Fruit fly (Drosophila melanogaster) ovary, adult (tissue): ENCODE data around the gene RpL3.

Experiments
- CG17801 ChIP-seq: fragments of 200-800 bp; optimal IDR thresholded peaks from 2 replicates; lab custom pipeline; 2019; ENCODE audit warnings: missing biosample characterization, mild to moderate bottlenecking, missing genetic modification characterization, moderate library complexity; ENCODE audit not compliant: partially characterized antibody

RpL3 gene

dm6 chr3R:11234918-11235371 is 13.3 kb downstream of the RpL3 start, which contains the start of the genes Arfip and CG17721:
TSS of gene Arfip (minus strand) at chr3R:11235013.
TSS of gene CG17721 (plus strand) at chr3R:11235140.
- TF ChIP-seq CG17801 (GFP tag; lab: Kevin White, UChicago), result no peak

DNA sequence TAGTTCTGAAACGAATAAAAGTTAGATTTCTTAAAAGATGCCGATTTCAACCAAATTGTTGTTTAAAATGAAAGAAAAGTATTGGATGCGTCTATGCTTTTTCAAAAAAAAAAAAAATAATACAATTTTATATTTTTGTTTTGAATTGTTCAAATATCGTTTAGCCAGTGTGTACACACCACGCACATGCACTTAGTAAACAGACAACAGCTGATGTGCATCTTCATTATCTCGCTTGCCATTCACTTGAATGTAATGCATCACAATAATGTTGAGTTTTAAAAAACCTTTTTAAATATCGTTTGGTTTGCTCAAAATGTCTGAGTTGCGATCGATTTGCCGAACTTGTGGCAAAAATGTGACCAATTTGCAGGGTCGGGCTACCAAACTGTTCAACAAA is 14.3 kb downstream of the RpL3 start, which contains the start of gene CG31441:
Gene CG31441, plus strand, starts transcription at position 246 of the 400 bp plus-strand sequence.
- no peak for TF ChIP-seq CG17801 (GFP tag; lab: Kevin White, UChicago)

DNA sequence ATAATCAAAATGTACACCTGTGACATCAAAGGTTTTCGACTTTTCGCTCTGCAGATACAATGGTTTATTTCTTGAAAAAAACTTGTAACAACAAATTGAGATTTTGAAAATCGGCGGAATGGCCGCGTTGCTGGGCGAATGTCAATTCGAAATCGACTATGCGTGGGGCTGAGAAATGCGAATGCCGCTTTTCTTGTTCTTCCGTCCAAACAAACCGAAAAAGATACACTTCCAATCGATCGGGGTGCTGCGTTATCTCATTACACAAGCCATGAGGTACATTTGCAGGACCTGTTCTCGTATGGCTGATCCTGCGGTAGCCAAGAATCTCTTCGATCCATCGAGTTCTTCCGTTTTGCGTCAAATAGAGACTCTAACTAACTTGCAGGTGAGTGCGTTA is 15.9 kb downstream of the RpL3 start, which contains the start of gene CG31388:
Gene CG31388, plus strand, starts transcription at position 218 of the 400 bp plus-strand sequence.
- no peak for TF ChIP-seq CG17801 (GFP tag; lab: Kevin White, UChicago)

DNA sequence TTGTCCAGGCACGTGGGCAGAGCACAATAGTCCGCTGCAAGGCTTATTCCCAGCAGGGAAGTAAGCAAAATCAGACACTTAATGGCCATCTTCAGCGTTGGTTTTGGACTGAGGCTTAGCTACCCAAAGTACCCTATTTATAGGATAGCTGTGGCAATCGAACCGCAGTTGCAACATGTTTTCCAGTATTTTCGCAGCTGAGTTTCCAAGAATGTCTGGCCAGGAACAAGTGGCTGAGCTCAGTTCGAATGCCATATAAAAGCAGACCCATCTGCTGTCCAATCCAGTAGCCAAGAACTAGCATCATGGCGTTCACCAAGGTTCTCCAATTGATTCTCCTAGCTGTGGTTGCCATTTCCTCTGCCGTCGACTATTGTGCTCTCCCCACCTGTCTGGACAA is 19.2 kb downstream of the RpL3 start, which contains the start of the genes scpr-B and scpr-A:
Gene scpr-B, minus strand, starts transcription at position 101 of the 400 bp plus-strand sequence.
Gene scpr-A, plus strand, starts transcription at position 293 of the 400 bp plus-strand sequence.
- no peak for TF ChIP-seq CG17801 (GFP tag; lab: Kevin White, UChicago)

- TF ChIP-seq CG17801 (GFP tag; lab: Kevin White, UChicago), result no peak
These were observed 21.5 kb downstream of the RpL3 start for dm6 chr3R:11243057-11243740.

DNA sequence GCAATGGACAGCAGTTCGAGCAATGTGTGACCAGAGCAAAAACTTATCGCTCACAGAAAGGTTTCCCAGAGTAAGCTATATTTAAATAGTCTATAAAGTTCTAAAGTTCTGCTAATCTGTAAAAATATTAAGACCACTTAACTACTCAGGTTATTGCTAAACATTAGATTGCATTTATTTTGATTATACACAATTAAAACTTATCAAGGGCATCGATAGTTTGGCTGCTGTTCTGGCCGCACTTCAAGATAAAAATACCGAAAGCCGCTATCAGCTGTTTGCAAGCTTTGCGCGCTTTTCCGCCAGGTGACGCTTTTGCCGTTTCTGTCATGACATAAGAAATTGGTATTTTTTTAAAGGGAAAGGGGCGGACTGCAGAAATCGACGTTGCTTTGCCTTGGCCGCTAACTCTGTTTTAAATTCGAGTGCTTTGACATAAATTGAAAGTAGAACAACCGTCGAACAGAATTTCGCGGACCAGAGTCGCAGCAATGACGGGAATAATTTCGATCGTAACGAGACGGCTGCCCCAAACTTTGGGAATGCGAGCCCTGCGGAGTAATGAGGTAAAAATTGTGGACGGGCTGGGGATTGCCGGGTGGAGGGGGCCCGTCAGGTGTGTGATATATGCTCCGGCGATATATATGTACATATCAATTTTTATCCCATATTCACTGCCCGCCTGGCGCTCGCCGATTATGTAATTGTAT is 22.4 kb downstream of the RpL3 start, which contains the start of the genes CG17734 and CG5214:
Gene CG17734, minus strand, starts transcription at position 49 of the 710 bp plus-strand sequence.
Gene CG5214, plus strand, starts transcription at position 352 of the 710 bp plus-strand sequence.
- no peak for TF ChIP-seq CG17801 (GFP tag; lab: Kevin White, UChicago)

dm6 chr3R:11245803-11246202 is 24.1 kb downstream of the RpL3 start:
- no peak for TF ChIP-seq CG17801 (GFP tag; lab: Kevin White, UChicago)

- no peak for TF ChIP-seq CG17801 (GFP tag; lab: Kevin White, UChicago)
These were observed 25.2 kb downstream of the RpL3 start for dm6 chr3R:11246865-11247264.

DNA sequence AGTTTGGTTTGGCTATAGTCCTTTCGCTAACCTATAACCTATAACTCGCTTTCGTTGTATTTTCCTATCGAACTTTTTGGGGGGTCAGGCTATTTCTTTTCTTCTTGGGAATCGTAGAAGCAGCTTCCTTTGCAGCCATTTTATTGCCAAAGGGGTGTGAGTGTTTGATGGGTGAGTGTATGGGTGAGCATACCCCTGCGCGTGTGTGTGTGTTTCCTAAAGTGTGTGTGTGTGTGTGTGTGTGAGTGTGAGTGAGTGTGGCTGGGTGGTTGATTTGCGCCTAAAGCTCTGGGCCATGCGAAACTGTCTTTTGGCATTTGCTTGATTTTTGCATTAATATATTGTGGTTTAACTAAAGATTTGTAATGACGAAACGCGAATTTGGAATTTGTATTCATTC is 32.1 kb downstream of the RpL3 start:
- TF ChIP-seq CG17801 (GFP tag; lab: Kevin White, UChicago), result no peak

DNA sequence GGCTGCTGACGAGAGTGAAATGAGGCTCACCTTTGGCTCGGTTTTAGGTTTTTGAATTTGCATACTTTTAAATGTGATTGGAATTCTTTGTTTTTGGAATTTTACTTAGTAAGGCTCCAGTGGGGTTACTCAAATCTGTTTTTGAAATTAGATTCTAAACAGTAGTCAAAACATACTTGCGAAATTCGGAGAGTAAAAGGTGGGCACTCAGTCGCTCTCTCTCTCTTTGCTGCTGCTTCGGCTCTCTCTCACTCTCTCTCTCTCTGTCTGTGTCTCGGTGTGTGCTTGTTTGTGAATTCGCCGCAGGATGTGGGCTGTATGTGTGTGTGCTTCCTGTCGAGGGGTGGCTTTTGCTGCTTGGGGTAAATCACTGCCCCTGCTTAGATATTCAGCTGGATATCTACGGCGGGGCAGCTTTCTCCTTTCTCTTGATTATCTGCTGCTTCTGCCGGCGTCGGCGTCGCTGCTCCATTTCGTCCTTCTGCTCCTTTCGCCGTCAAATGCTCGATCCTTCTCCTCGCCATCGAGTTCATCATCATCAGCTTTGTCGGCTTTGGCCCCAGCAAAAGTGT is 32.8 kb downstream of the RpL3 start:
- TF ChIP-seq CG17801 (GFP tag; lab: Kevin White, UChicago), result no peak

DNA sequence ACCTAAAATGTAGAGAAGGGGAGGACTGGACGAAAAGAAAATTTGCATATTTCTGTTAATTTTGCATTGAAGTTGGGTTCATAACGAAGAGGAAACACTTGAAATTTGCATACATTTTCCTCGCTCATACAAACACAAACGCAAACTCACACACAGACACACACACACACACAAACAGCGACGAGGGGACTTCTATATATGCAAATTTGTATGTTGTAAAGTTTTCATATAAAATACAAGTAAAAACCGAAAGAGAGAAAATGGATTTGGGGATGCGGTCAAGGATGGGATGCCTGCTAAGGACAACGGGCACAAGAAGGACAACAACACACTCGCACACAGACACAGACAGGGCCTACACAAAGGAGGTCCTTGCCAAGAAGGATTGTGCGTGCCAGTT is 35.8 kb downstream of the RpL3 start:
- TF ChIP-seq CG17801 (GFP tag; lab: Kevin White, UChicago), result no peak

- no peak for TF ChIP-seq CG17801 (GFP tag; lab: Kevin White, UChicago)
These were observed 39.4 kb downstream of the RpL3 start for dm6 chr3R:11260966-11261530.

- no peak for TF ChIP-seq CG17801 (GFP tag; lab: Kevin White, UChicago)
These were observed 41.9 kb downstream of the RpL3 start for dm6 chr3R:11263579-11263978.

- no peak for TF ChIP-seq CG17801 (GFP tag; lab: Kevin White, UChicago)
These were observed 47.3 kb downstream of the RpL3 start for dm6 chr3R:11269013-11269412.

DNA sequence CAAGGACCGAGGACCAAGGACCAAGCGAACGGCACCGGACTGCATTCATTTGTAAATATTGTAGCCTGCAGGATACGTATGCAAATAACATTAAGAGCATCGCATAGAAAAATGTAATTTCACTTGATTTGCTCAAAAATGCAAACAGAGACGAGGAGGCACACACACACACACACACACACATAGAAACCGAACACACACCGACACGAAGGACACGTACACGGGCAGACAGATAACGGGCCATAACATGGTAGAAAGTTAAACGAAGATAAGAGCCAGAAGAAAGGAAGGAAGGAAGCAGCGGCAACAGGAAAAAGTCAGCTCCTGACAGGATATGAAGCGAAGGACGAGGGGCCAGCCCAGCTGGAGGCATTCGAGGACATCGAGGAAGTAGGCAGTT is 48.9 kb downstream of the RpL3 start:
- no peak for TF ChIP-seq CG17801 (GFP tag; lab: Kevin White, UChicago)
